Fruit fly (Drosophila melanogaster) whole organism, embryonic: ENCODE results near the gene RluA-1.

Experiments used
- B-H1 ChIP-seq: fragments of 200-800 bp; sonication (Bioruptor generic); IDR thresholded peaks from 3 replicates; pipeline ENCODE4 v1.3.6; 2022; ENCODE audit warnings: missing biosample characterization, missing genetic modification characterization
- CG10462 ChIP-seq: fragments of 200-800 bp; sonication (Bioruptor generic); optimal IDR thresholded peaks from 2 replicates; lab custom pipeline; 2016; ENCODE audit warnings: missing biosample characterization, missing genetic modification characterization
- CG11723 ChIP-seq: fragments of 200-800 bp; sonication (Bioruptor generic); optimal IDR thresholded peaks from 2 replicates; lab custom pipeline; 2017; ENCODE audit warnings: missing biosample characterization, mild to moderate bottlenecking, missing genetic modification characterization
- CG12769 ChIP-seq: fragments of 200-800 bp; sonication (Bioruptor generic); optimal IDR thresholded peaks from 2 replicates; lab custom pipeline; 2019; ENCODE audit warnings: missing biosample characterization, mild to moderate bottlenecking, missing genetic modification characterization, moderate library complexity
- CG14014 ChIP-seq: fragments of 200-800 bp; sonication (Bioruptor generic); IDR thresholded peaks from 2 replicates; pipeline ENCODE4 v1.3.6; 2022; ENCODE audit warnings: missing biosample characterization, missing genetic modification characterization
- CG15479 ChIP-seq: fragments of 200-800 bp; sonication (Bioruptor generic); optimal IDR thresholded peaks from 3 replicates; lab custom pipeline; 2019; ENCODE audit warnings: missing biosample characterization, mild to moderate bottlenecking, missing genetic modification characterization, moderate library complexity
- CG16813 ChIP-seq: fragments of 200-800 bp; sonication (Bioruptor generic); IDR thresholded peaks from 3 replicates; pipeline ENCODE4 v1.3.6; 2022; ENCODE audit warnings: missing biosample characterization, missing genetic modification characterization; ENCODE audit not compliant: partially characterized antibody
- CG17802 ChIP-seq: fragments of 200-800 bp; sonication (Bioruptor generic); optimal IDR thresholded peaks from 2 replicates; lab custom pipeline; 2018; ENCODE audit warnings: missing biosample characterization, mild to moderate bottlenecking, missing genetic modification characterization, moderate library complexity
- CG1832 ChIP-seq: fragments of 200-800 bp; sonication (Bioruptor generic); optimal IDR thresholded peaks from 2 replicates; lab custom pipeline; 2017; ENCODE audit warnings: missing biosample characterization, mild to moderate bottlenecking, missing genetic modification characterization, inconsistent platforms
- CG2199 ChIP-seq: fragments of 200-800 bp; sonication (Bioruptor generic); IDR thresholded peaks from 3 replicates; pipeline ENCODE4 v1.3.6; 2022; ENCODE audit warnings: missing biosample characterization, missing genetic modification characterization
- CG31224 ChIP-seq: fragments of 200-800 bp; sonication (Bioruptor generic); IDR thresholded peaks from 2 replicates; pipeline ENCODE4 v1.3.6; 2022; ENCODE audit warnings: missing biosample characterization, missing genetic modification characterization
- CG3407 ChIP-seq: fragments of 200-800 bp; sonication (Bioruptor generic); optimal IDR thresholded peaks from 2 replicates; lab custom pipeline; 2018; ENCODE audit warnings: missing biosample characterization, mild to moderate bottlenecking, missing genetic modification characterization
- CG3838 ChIP-seq: fragments of 200-800 bp; sonication (Bioruptor generic); optimal IDR thresholded peaks from 3 replicates; lab custom pipeline; 2016; ENCODE audit warnings: missing biosample characterization, missing genetic modification characterization
- CG6813 ChIP-seq: fragments of 200-800 bp; sonication (Bioruptor generic); optimal IDR thresholded peaks from 2 replicates; lab custom pipeline; 2017; ENCODE audit warnings: missing biosample characterization, missing genetic modification characterization, mild to moderate bottlenecking, moderate library complexity, missing genetic modification reagents
- CG7271 ChIP-seq: fragments of 200-800 bp; sonication (Bioruptor generic); optimal IDR thresholded peaks from 2 replicates; lab custom pipeline; 2018; ENCODE audit warnings: missing biosample characterization, mild to moderate bottlenecking, missing genetic modification characterization, moderate library complexity
- CG7372 ChIP-seq: fragments of 200-800 bp; sonication (Bioruptor generic); IDR thresholded peaks from 2 replicates; pipeline ENCODE4 v1.3.6; 2022; ENCODE audit warnings: missing biosample characterization, missing genetic modification characterization
- CG7786 ChIP-seq: fragments of 200-800 bp; sonication (Bioruptor generic); optimal IDR thresholded peaks from 2 replicates; lab custom pipeline; 2016; ENCODE audit warnings: missing biosample characterization, missing genetic modification characterization
- CG7963 ChIP-seq: fragments of 200-800 bp; sonication (Bioruptor generic); IDR thresholded peaks from 3 replicates; pipeline ENCODE4 v1.3.6; 2022; ENCODE audit warnings: missing biosample characterization, missing genetic modification characterization; ENCODE audit not compliant: partially characterized antibody
- CG8290 ChIP-seq, 3 experiments: fragments of 200-800 bp; sonication (Bioruptor generic); optimal IDR thresholded peaks; 2 replicates each; lab custom pipeline; 2016 to 2019; ENCODE audit warnings: missing biosample characterization in 3 of 3, missing genetic modification characterization in 3 of 3, mild to moderate bottlenecking in 2 of 3, moderate library complexity in 1 of 3
- Dad ChIP-seq: fragments of 200-800 bp; sonication (Bioruptor generic); optimal IDR thresholded peaks from 3 replicates; lab custom pipeline; 2016; ENCODE audit warnings: missing biosample characterization, missing genetic modification characterization
- Dll ChIP-seq: fragments of 200-800 bp; sonication (Bioruptor generic); IDR thresholded peaks from 4 replicates; pipeline ENCODE4 v1.3.6; 2022; ENCODE audit warnings: missing biosample characterization, missing genetic modification characterization; ENCODE audit not compliant: partially characterized antibody
- Dref ChIP-seq: fragments of 200-800 bp; sonication (Bioruptor generic); IDR thresholded peaks from 2 replicates; pipeline ENCODE4 v1.3.6; 2022; ENCODE audit warnings: missing biosample characterization, missing genetic modification characterization
- Elba2 ChIP-seq: fragments of 200-800 bp; sonication (Bioruptor generic); optimal IDR thresholded peaks from 3 replicates; lab custom pipeline; 2016; ENCODE audit warnings: missing biosample characterization, missing genetic modification characterization
- Ets97D ChIP-seq: fragments of 200-800 bp; sonication (Bioruptor generic); optimal IDR thresholded peaks from 3 replicates; lab custom pipeline; 2016; ENCODE audit warnings: missing biosample characterization, missing genetic modification characterization
- H2.0 ChIP-seq: fragments of 200-800 bp; sonication (Bioruptor generic); IDR thresholded peaks from 2 replicates; pipeline ENCODE4 v1.3.6; 2022; ENCODE audit warnings: missing biosample characterization, missing genetic modification characterization
- Hmr ChIP-seq: fragments of 200-800 bp; sonication (Bioruptor generic); optimal IDR thresholded peaks from 3 replicates; lab custom pipeline; 2017; ENCODE audit warnings: mild to moderate bottlenecking, missing biosample characterization, missing genetic modification reagents, missing genetic modification characterization
- Med ChIP-seq: fragments of 200-800 bp; sonication (Bioruptor generic); peaks from one replicate; lab custom pipeline; 2016; ENCODE audit warnings: missing biosample characterization, missing genetic modification characterization, mild to moderate bottlenecking, inconsistent platforms, moderate library complexity
- Pdp1 ChIP-seq, 2 experiments: fragments of 200-800 bp; sonication (Bioruptor generic); optimal IDR thresholded peaks; 3 replicates each; lab custom pipeline; 2016; ENCODE audit warnings: missing biosample characterization in 2 of 2, missing genetic modification characterization in 2 of 2, mild to moderate bottlenecking in 1 of 2, moderate library complexity in 1 of 2
- abd-A ChIP-seq: fragments of 200-800 bp; sonication (Bioruptor generic); optimal IDR thresholded peaks from 3 replicates; lab custom pipeline; 2019; ENCODE audit warnings: missing biosample characterization, mild to moderate bottlenecking, missing genetic modification characterization, moderate library complexity
- chinmo ChIP-seq: fragments of 200-800 bp; sonication (Bioruptor generic); IDR thresholded peaks from 4 replicates; pipeline ENCODE4 v1.3.6; 2022; ENCODE audit warnings: missing biosample characterization, missing genetic modification characterization; ENCODE audit not compliant: partially characterized antibody
- crol ChIP-seq: fragments of 200-800 bp; sonication (Bioruptor generic); IDR thresholded peaks from 2 replicates; pipeline ENCODE4 v1.3.6; 2022; ENCODE audit warnings: missing biosample characterization, missing genetic modification characterization
- cwo ChIP-seq: fragments of 200-800 bp; sonication (Bioruptor generic); optimal IDR thresholded peaks from 3 replicates; lab custom pipeline; 2017; ENCODE audit warnings: missing biosample characterization, missing genetic modification characterization, mild to moderate bottlenecking, moderate library complexity, missing genetic modification reagents
- dmrt99B ChIP-seq: fragments of 200-800 bp; sonication (Bioruptor generic); optimal IDR thresholded peaks from 2 replicates; lab custom pipeline; 2018; ENCODE audit warnings: missing biosample characterization, mild to moderate bottlenecking, missing genetic modification characterization, moderate library complexity
- emc ChIP-seq: fragments of 200-800 bp; sonication (Bioruptor generic); optimal IDR thresholded peaks from 2 replicates; lab custom pipeline; 2016; ENCODE audit warnings: missing biosample characterization, missing genetic modification characterization
- esg ChIP-seq: fragments of 200-800 bp; sonication (Bioruptor generic); conservative IDR thresholded peaks from 2 replicates; pipeline ENCODE4 v1.3.6; 2022; ENCODE audit warnings: missing biosample characterization, missing genetic modification characterization
- ftz-f1 ChIP-seq: fragments of 200-800 bp; sonication (Bioruptor generic); optimal IDR thresholded peaks from 2 replicates; lab custom pipeline; 2016; ENCODE audit warnings: missing biosample characterization, missing genetic modification characterization
- kni ChIP-seq: fragments of 200-800 bp; sonication (Bioruptor generic); optimal IDR thresholded peaks from 3 replicates; lab custom pipeline; 2017; ENCODE audit warnings: mild to moderate bottlenecking, missing biosample characterization, missing genetic modification reagents, missing genetic modification characterization
- lab ChIP-seq: fragments of 200-800 bp; sonication (Bioruptor generic); optimal IDR thresholded peaks from 3 replicates; lab custom pipeline; 2017; ENCODE audit warnings: missing biosample characterization, missing genetic modification characterization, mild to moderate bottlenecking, moderate library complexity, missing genetic modification reagents
- lmd ChIP-seq: fragments of 200-800 bp; sonication (Bioruptor generic); IDR thresholded peaks from 2 replicates; pipeline ENCODE4 v1.3.6; 2022; ENCODE audit warnings: missing biosample characterization, missing genetic modification characterization
- pnt ChIP-seq: fragments of 200-800 bp; sonication (Bioruptor generic); optimal IDR thresholded peaks from 3 replicates; lab custom pipeline; 2016; ENCODE audit warnings: missing biosample characterization, missing genetic modification characterization
- so ChIP-seq: fragments of 200-800 bp; sonication (Bioruptor generic); IDR thresholded peaks from 3 replicates; pipeline ENCODE4 v1.3.6; 2022; ENCODE audit warnings: missing biosample characterization, missing genetic modification characterization
- sr ChIP-seq: fragments of 200-800 bp; sonication (Bioruptor generic); IDR thresholded peaks from 3 replicates; pipeline ENCODE4 v1.3.6; 2022; ENCODE audit warnings: missing biosample characterization, missing genetic modification characterization
- trh ChIP-seq: fragments of 200-800 bp; sonication (Bioruptor generic); optimal IDR thresholded peaks from 2 replicates; lab custom pipeline; 2016; ENCODE audit warnings: missing biosample characterization, missing genetic modification characterization
- ttk ChIP-seq: fragments of 200-800 bp; sonication (Bioruptor generic); IDR thresholded peaks from 2 replicates; pipeline ENCODE4 v2.1.2; 2022; ENCODE audit warnings: missing biosample characterization, missing genetic modification characterization
- zf30C ChIP-seq: fragments of 200-800 bp; sonication (Bioruptor generic); optimal IDR thresholded peaks from 3 replicates; lab custom pipeline; 2018; ENCODE audit warnings: missing biosample characterization, mild to moderate bottlenecking, missing genetic modification characterization
- zfh1 ChIP-seq: fragments of 200-800 bp; sonication (Bioruptor generic); IDR thresholded peaks from 3 replicates; pipeline ENCODE4 v1.3.6; 2022; ENCODE audit warnings: missing biosample characterization, missing genetic modification characterization

The RluA-1 gene

DNA sequence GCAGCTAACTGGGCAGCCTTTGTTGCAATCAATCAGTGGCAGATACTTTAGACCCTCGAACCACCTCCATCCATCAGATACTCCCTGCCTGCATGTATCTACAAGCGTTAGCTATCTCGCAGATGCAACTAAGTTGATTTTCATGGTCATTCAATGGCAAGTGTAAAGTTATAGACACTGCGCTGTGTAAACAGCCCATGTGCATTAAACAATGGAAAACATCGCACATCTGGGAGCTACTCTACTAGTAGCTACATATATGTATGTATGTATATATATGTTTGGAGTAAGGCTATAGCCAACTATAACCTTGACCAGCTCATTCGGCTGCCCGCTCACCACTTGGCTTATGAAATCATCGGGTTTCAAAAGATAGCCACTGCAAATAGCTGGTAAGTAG lies 3.9 kb downstream of the RluA-1 start:
- TF ChIP-seq CG2199 (GFP tag; lab: Robert Waterston, UW) = peak; percentile 98
- TF ChIP-seq sr (GFP tag; lab: Robert Waterston, UW) = 0 out of 3 replicates have a peak, but pooled peaks have one; percentile 37
- TF ChIP-seq CG14014 = peak; percentile 13; the same call in 1 of the 2 replicates
- 0 out of 3 replicates have a peak, but pooled peaks have one; percentile 36 for TF ChIP-seq so
- TF ChIP-seq Med (GFP tag; lab: Kevin White, UChicago) = peak; percentile 2
- no peak for TF ChIP-seq CG15479 (GFP tag; lab: Kevin White, UChicago)
- TF ChIP-seq kni = no peak
- 0 out of 4 replicates have a peak, but pooled peaks have one; percentile 30 for TF ChIP-seq chinmo (GFP tag; lab: Robert Waterston, UW)
- TF ChIP-seq CG8290 (GFP tag; optimal IDR thresholded peaks at IDR 0.05; lab: Kevin White, UChicago) = no peak
- peak in 1 of 2 experiments; percentile 3 for TF ChIP-seq CG8290 (tag; optimal IDR thresholded peaks at IDR 0.05; lab: Kevin White, UChicago)
- TF ChIP-seq, all 482 proteins: peak for 7

DNA sequence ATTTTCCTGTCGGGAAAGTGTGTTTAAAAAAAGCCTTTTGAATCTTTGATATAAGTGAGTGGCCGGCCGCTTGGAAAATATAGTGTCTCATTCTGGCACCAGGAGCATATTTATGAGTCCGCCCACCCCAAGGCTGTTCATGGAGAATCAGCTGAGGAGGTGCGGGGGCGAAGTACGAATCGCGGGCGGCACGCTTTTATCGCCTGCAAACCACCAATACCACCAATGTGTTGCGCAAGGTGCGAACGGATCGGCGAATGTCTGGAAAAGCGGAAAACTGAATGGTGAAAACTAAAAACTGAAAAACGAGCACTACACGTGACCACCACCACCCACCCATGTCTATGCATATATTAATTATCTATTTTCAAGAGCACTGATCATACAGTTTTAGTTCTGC lies 5.2 kb downstream of the RluA-1 start:
- TF ChIP-seq Elba2 (GFP tag; lab: Kevin White, UChicago) (no peak), abd-A (tag; lab: Kevin White, UChicago) (peak; percentile 13), CG12769 (peak; percentile 76), CG10462 (GFP tag; lab: Kevin White, UChicago) (no peak), ftz-f1 (peak; percentile 69), CG7271 (tag; lab: Kevin White, UChicago) (no peak), chinmo (GFP tag; lab: Robert Waterston, UW) (0 out of 4 replicates have a peak, but pooled peaks have one; percentile 36), emc (GFP tag; lab: Kevin White, UChicago) (no peak), crol (GFP tag; lab: Robert Waterston, UW) (peak; percentile 65; the same call in 1 of the 2 replicates), CG3838 (GFP tag; lab: Kevin White, UChicago) (no peak), cwo (peak; percentile 96), Pdp1 (GFP tag; optimal IDR thresholded peaks at IDR 0.05; lab: Kevin White, UChicago) (peak in 1 of 2 experiments; percentile 87), Med (GFP tag; lab: Kevin White, UChicago) (peak; percentile 39), zfh1 (GFP tag; lab: Robert Waterston, UW) (0 out of 3 replicates have a peak, but pooled peaks have one; percentile 18), sr (GFP tag; lab: Robert Waterston, UW) (peak; percentile 98)

- TF ChIP-seq lmd (GFP tag; lab: Robert Waterston, UW) = peak; percentile 71; the same call in 1 of the 2 replicates
- peak; percentile 43 for TF ChIP-seq Hmr (GFP tag; lab: Kevin White, UChicago)
- peak; percentile 1 for TF ChIP-seq Ets97D (GFP tag; lab: Kevin White, UChicago)
- TF ChIP-seq so = peak; percentile 51; the same call in 1 of the 3 replicates
- no peak for TF ChIP-seq CG11723 (GFP tag; lab: Kevin White, UChicago)
- no peak for TF ChIP-seq CG7963 (GFP tag; lab: Robert Waterston, UW)
- TF ChIP-seq esg = peak; percentile 61
- TF ChIP-seq Dref (GFP tag; lab: Robert Waterston, UW) = no peak
- TF ChIP-seq CG3407 = peak; percentile 31
- TF ChIP-seq CG6813 = peak; percentile 40
- peak; percentile 35; the same call in 2 of the 3 replicates for TF ChIP-seq B-H1 (GFP tag; lab: Robert Waterston, UW)
- TF ChIP-seq CG17802 (tag; lab: Kevin White, UChicago) = peak; percentile 38
- TF ChIP-seq Dll (GFP tag; lab: Robert Waterston, UW) = no peak
- peak; percentile 16 for TF ChIP-seq pnt (GFP tag; lab: Kevin White, UChicago)
- TF ChIP-seq H2.0 (GFP tag; lab: Robert Waterston, UW) = peak; percentile 60
- peak in 1 of 2 experiments; percentile 49 for TF ChIP-seq Pdp1 (GFP tag; optimal IDR thresholded peaks at IDR 0.05; lab: Kevin White, UChicago)
- peak; percentile 57 for TF ChIP-seq zf30C (GFP tag; lab: Kevin White, UChicago)
- peak; percentile 44; the same call in 1 of the 2 replicates for TF ChIP-seq CG31224 (GFP tag; lab: Robert Waterston, UW)
- no peak for TF ChIP-seq trh (GFP tag; lab: Kevin White, UChicago)
- peak; percentile 42 for TF ChIP-seq CG7786 (GFP tag; lab: Kevin White, UChicago)
- TF ChIP-seq lab (GFP tag; lab: Kevin White, UChicago) = peak; percentile 79
- TF ChIP-seq ttk (GFP tag; lab: Robert Waterston, UW) = peak; percentile 51
- TF ChIP-seq CG16813 (GFP tag; lab: Robert Waterston, UW) = no peak
- TF ChIP-seq dmrt99B (tag; lab: Kevin White, UChicago) = peak; percentile 70
- TF ChIP-seq CG1832 (GFP tag; lab: Kevin White, UChicago) = no peak
- peak; percentile 37 for TF ChIP-seq Dad (GFP tag; lab: Kevin White, UChicago)
- TF ChIP-seq CG7372 (GFP tag; lab: Robert Waterston, UW) = peak; percentile 62; the same call in 1 of the 2 replicates
Measured at dm6 chr2L:10468388-10468787, 5.8 kb downstream of the RluA-1 start.
